Worm (Caenorhabditis elegans): ENCODE measurements around the gene spe-17.
A peak's percentile ranks its signal among the peaks of the same experiment; 100 is the strongest.

The spe-17 gene

DNA sequence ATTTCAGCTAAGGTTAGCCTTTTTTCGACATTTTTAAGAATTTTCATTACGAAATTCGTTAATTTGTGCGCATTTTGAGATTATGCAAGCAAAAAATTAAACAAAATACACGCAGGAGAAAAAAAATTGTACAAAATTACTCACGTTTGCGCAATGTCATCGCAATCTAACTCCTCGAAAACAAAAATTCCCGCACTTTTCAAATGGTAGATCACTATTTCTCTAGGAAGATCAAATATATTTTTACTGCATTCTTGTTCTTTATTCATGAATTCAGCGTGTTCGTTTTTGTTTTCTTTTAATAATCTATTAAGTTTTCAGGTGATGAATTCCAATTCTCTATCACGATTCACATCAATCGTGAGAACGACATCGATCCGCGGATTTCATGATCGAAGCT, 17.8 kb downstream of the spe-17 start, which contains the start of the genes T12G3.6 and mrpl-51:
TSS of gene T12G3.6 (minus strand) at position 269 of the 400 bp plus-strand sequence.
TSS of gene mrpl-51 (plus strand) at position 322 of the 400 bp plus-strand sequence.
- no peak for TF ChIP-seq nhr-10 (tag; optimal IDR thresholded peaks at IDR 0.05)

ce11 chrIV:12032383-12032782, 19.2 kb downstream of the spe-17 start:
- TF ChIP-seq ama-1 (optimal IDR thresholded peaks at IDR 0.05) (peak; percentile 77), nhr-237 (tag; optimal IDR thresholded peaks at IDR 0.05) (no peak), nhr-23 (tag; optimal IDR thresholded peaks at IDR 0.05) (no peak), nhr-77 (tag; optimal IDR thresholded peaks at IDR 0.05) (no peak), zag-1 (tag; optimal IDR thresholded peaks at IDR 0.05) (peak; percentile 28), sem-4 (tag; optimal IDR thresholded peaks at IDR 0.05) (peak; percentile 89), crh-2 (tag; optimal IDR thresholded peaks at IDR 0.05) (peak; percentile 87), fos-1 (tag; optimal IDR thresholded peaks at IDR 0.05) (peak; percentile 85), ztf-11 (tag; optimal IDR thresholded peaks at IDR 0.05) (no peak), Y55F3AM.14 (GFP tag; optimal IDR thresholded peaks at IDR 0.05) (peak; percentile 26), nhr-129 (tag; optimal IDR thresholded peaks at IDR 0.05) (peak; percentile 99), C34F6.9 (tag; optimal IDR thresholded peaks at IDR 0.05) (peak; percentile 98), mdl-1 (tag; optimal IDR thresholded peaks at IDR 0.05) (peak in 1 of 2 experiments; percentile 55), nhr-25 (tag; optimal IDR thresholded peaks at IDR 0.05) (peak; percentile 89), gmeb-1 (tag; optimal IDR thresholded peaks at IDR 0.05) (peak; percentile 64), lin-13 (GFP tag; optimal IDR thresholded peaks at IDR 0.05) (peak; percentile 68), ceh-16 (tag; optimal IDR thresholded peaks at IDR 0.05) (peak; percentile 22), alr-1 (tag; optimal IDR thresholded peaks at IDR 0.05) (peak; percentile 28), sma-3 (GFP tag; optimal IDR thresholded peaks at IDR 0.05) (peak; percentile 92), egl-27 (tag; optimal IDR thresholded peaks at IDR 0.05) (peak; percentile 61), blmp-1 (tag; optimal IDR thresholded peaks at IDR 0.05; ENCODE audit: insufficient read depth) (peak; percentile 15), nhr-21 (tag; optimal IDR thresholded peaks at IDR 0.05) (peak; percentile 80), ztf-4 (tag; optimal IDR thresholded peaks at IDR 0.05) (peak; percentile 81), nhr-6 (tag; optimal IDR thresholded peaks at IDR 0.05) (peak; percentile 66), F13H6.1 (tag; optimal IDR thresholded peaks at IDR 0.05) (peak; percentile 91), sma-9 (GFP tag; optimal IDR thresholded peaks at IDR 0.05) (peak; percentile 81), sma-9 (tag; optimal IDR thresholded peaks at IDR 0.05) (no peak), mab-5 (tag; optimal IDR thresholded peaks at IDR 0.05) (no peak), lin-11 (tag; optimal IDR thresholded peaks at IDR 0.05) (peak; percentile 54), peb-1 (tag; optimal IDR thresholded peaks at IDR 0.05) (no peak), lsy-2 (tag; optimal IDR thresholded peaks at IDR 0.05) (peak; percentile 52 to 87), unc-55 (GFP tag; optimal IDR thresholded peaks at IDR 0.05) (peak; percentile 68), nhr-11 (tag; optimal IDR thresholded peaks at IDR 0.05) (no peak)

DNA sequence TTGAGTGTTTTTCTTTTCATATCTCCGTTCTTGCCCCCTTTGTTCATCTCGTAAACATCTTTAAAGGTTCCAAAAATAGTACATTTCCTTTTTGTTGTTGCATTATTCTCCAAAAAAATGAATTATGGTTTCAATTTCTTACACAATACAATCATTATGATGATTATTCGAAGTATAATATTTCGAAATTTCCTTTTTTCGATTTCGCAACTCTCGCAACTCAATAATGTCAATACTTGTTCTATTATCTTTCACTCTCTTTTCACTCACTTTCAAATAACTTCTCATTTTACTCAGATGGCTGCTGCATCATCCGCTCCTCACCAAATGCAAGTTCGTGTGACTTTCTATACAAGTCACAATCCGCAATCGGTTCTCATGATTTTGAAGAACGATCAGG, 20.8 kb downstream of the spe-17 start, which contains the start of gene sqst-1:
TSS of gene sqst-1 (plus strand) at position 298 of the 400 bp plus-strand sequence.
- TF ChIP-seq nhr-10 (tag; optimal IDR thresholded peaks at IDR 0.05), result no peak
- no peak for TF ChIP-seq nhr-11 (tag; optimal IDR thresholded peaks at IDR 0.05)
- peak; percentile 72 for TF ChIP-seq nhr-129 (tag; optimal IDR thresholded peaks at IDR 0.05)
- TF ChIP-seq peb-1 (tag; optimal IDR thresholded peaks at IDR 0.05), result no peak
- no peak for TF ChIP-seq ztf-1 (GFP tag; conservative IDR thresholded peaks at IDR 0.05)
- no peak for TF ChIP-seq unc-62 (GFP tag; optimal IDR thresholded peaks at IDR 0.05)
- no peak for TF ChIP-seq egl-27 (tag; optimal IDR thresholded peaks at IDR 0.05)
- no peak for TF ChIP-seq snpc-4 (tag; optimal IDR thresholded peaks at IDR 0.05)
- TF ChIP-seq skn-1 (tag; optimal IDR thresholded peaks at IDR 0.05), result no peak
- TF ChIP-seq ceh-16 (tag; optimal IDR thresholded peaks at IDR 0.05), result no peak
- no peak for TF ChIP-seq blmp-1 (tag; optimal IDR thresholded peaks at IDR 0.05; ENCODE audit: insufficient read depth)
- TF ChIP-seq sem-4 (tag; optimal IDR thresholded peaks at IDR 0.05), result no peak
- TF ChIP-seq gmeb-1 (tag; optimal IDR thresholded peaks at IDR 0.05), result no peak
- peak; percentile 20 for TF ChIP-seq C34F6.9 (tag; optimal IDR thresholded peaks at IDR 0.05)
- no peak for TF ChIP-seq sma-3 (GFP tag; optimal IDR thresholded peaks at IDR 0.05)
- TF ChIP-seq alr-1 (tag; optimal IDR thresholded peaks at IDR 0.05), result no peak
- peak in 1 of 2 experiments; percentile 20 for TF ChIP-seq lsy-2 (tag; optimal IDR thresholded peaks at IDR 0.05)
- TF ChIP-seq nhr-12 (tag; optimal IDR thresholded peaks at IDR 0.05), result no peak
- TF ChIP-seq lin-13 (GFP tag; optimal IDR thresholded peaks at IDR 0.05), result no peak
- TF ChIP-seq ztf-4 (tag; optimal IDR thresholded peaks at IDR 0.05), result peak; percentile 43
- TF ChIP-seq nhr-25 (tag; optimal IDR thresholded peaks at IDR 0.05), result no peak
- no peak for TF ChIP-seq dmd-4 (tag; optimal IDR thresholded peaks at IDR 0.05)
- no peak for TF ChIP-seq mdl-1 (tag; optimal IDR thresholded peaks at IDR 0.05)
- TF ChIP-seq nhr-21 (tag; optimal IDR thresholded peaks at IDR 0.05), result no peak
- no peak for TF ChIP-seq nhr-237 (tag; optimal IDR thresholded peaks at IDR 0.05)
- no peak for TF ChIP-seq ama-1 (optimal IDR thresholded peaks at IDR 0.05)

Data from whole organism, L2 larva.